Worm (Caenorhabditis elegans) whole organism, midembryonic: ENCODE results near the gene F19G12.3.

Source experiments
- cog-1 ChIP-seq: sonication (generic microtip); optimal IDR thresholded peaks from 2 replicates; lab custom pipeline; 2016; ENCODE audit warnings: missing genetic modification characterization, missing compliant biosample characterization
- flt-1 ChIP-seq: fragments of 200-800 bp; sonication (Bioruptor generic); IDR thresholded peaks from 2 replicates; pipeline ENCODE4 v1.3.6; 2022; ENCODE audit warnings: missing genetic modification characterization, missing compliant biosample characterization
- klf-2 ChIP-seq: fragments of 200-800 bp; sonication (Bioruptor generic); conservative IDR thresholded peaks from 2 replicates; pipeline ENCODE4 v1.3.6; 2022; ENCODE audit warnings: missing genetic modification reagents, missing genetic modification characterization, missing compliant biosample characterization
- med-1 ChIP-seq: sonication (generic microtip); optimal IDR thresholded peaks from 2 replicates; lab custom pipeline; 2017; ENCODE audit warnings: missing genetic modification characterization, mild to moderate bottlenecking, missing compliant biosample characterization, antibody characterized with exemption, missing genetic modification reagents; ENCODE audit not compliant: insufficient read depth
- ref-1 ChIP-seq: fragments of 200-800 bp; sonication (Bioruptor generic); conservative IDR thresholded peaks from 2 replicates; pipeline ENCODE4 v1.3.6; 2022; ENCODE audit warnings: missing genetic modification reagents, missing genetic modification characterization, missing compliant biosample characterization
- tab-1 ChIP-seq: fragments of 200-800 bp; sonication (Bioruptor generic); IDR thresholded peaks from 2 replicates; pipeline ENCODE4 v1.3.6; 2022; ENCODE audit warnings: missing genetic modification characterization, missing compliant biosample characterization
- ztf-23 ChIP-seq: fragments of 200-800 bp; sonication (Bioruptor generic); IDR thresholded peaks from 2 replicates; pipeline ENCODE4 v1.3.6; 2022; ENCODE audit warnings: missing genetic modification reagents, missing genetic modification characterization, missing compliant biosample characterization

DNA sequence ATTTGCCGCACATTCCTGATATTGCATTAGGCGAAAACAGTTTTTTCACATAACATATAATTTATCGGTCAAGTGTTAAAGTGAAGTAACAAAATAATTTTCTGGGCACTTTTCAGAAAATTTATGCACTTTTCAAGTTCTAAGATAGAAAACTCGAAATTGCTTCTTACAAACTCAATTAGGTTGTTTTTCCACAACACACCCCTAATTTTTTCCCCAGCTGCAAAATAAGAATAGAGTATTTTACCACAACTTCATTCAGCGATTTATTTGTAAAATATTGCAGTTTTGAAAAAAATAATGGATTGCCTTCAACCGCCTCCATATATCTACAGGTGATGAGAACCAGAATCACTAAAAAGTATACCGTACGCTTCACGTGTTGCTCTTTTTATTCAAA is 11.8 kb upstream of the F19G12.3 start, which contains the start of gene srh-19:
- TF ChIP-seq flt-1 (GFP tag; lab: Robert Waterston, UW): no peak
- no peak for TF ChIP-seq klf-2 (GFP tag; lab: Robert Waterston, UW)
- no peak for TF ChIP-seq ztf-23 (GFP tag; lab: Robert Waterston, UW)
- TF ChIP-seq cog-1 (tag; lab: Kevin White, UChicago): no peak
- no peak for TF ChIP-seq ref-1
- no peak for TF ChIP-seq med-1 (GFP tag; lab: Kevin White, UChicago)
- TF ChIP-seq tab-1 (GFP tag; lab: Robert Waterston, UW): no peak
